Fruit fly (Drosophila melanogaster) whole organism: ENCODE data around the gene shv.

Experiments
- CG8478 ChIP-seq: fragments of >200 bp; optimal IDR thresholded peaks from 2 replicates; lab custom pipeline; 2018; ENCODE audit warnings: inconsistent platforms
- Dll ChIP-seq: fragments of >200 bp; optimal IDR thresholded peaks from 2 replicates; lab custom pipeline; 2017
- pan ChIP-seq: fragments of >200 bp; optimal IDR thresholded peaks from 2 replicates; lab custom pipeline; 2017

- TF ChIP-seq pan (lab: Kevin White, UChicago) (no peak), Dll (lab: Kevin White, UChicago) (no peak), CG8478 (no peak)
These were observed 18.1 kb downstream of the shv start for dm6 chr2L:471021-471479.
